Fruit fly (Drosophila melanogaster): ENCODE data around the gene Gr22f.

The Gr22f gene

DNA sequence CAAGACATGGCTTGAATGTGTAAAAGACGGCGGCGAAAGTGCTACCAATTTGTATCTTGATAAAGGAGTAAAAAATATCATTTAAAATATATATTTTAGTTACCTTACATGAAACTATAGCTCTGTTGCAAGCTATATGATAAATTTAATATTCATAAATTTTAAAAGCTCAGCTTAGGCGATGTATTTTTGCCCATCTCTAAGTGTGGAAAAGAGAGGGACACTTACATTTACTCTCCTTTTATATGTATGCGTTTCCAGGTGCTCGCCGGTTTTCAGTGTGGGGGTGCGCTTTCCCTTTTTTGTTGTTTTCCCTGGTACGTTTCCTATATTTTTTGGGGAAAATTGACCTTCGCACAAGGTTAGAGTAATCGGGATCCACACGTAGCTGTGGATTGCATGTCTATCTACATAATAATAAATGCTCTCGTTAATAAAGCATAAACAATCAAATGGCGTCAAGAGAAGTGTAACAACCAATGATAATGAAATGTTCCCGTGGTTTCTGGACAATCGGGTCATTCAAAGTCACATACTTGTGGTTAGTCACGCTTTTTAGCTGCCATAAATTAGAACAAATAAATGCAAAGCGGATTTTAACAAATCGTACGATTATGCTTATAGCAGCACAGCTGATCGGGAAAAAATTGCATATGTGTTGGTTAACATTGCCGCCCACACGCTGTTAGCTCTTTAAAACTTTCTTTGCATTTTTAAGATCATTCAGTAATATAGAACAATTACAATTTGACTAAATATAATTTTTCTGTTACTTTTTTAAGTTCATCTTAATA, 28.2 kb downstream of the Gr22f start (continued):
- TF ChIP-seq Hr3 (GFP tag; optimal IDR thresholded peaks at IDR 0.05) (peak; percentile 97), Awh (GFP tag; IDR thresholded peaks at IDR 0.05) (peak; percentile 92), dan (GFP tag; IDR thresholded peaks at IDR 0.05) (peak; percentile 58; the same call in 1 of the 2 replicates), CG14014 (GFP tag; IDR thresholded peaks at IDR 0.05) (peak; percentile 97), vfl (GFP tag; optimal IDR thresholded peaks at IDR 0.05) (peak; percentile 94), insv (GFP tag; optimal IDR thresholded peaks at IDR 0.05) (peak in 1 of 2 experiments; percentile 88), CG8359 (GFP tag; optimal IDR thresholded peaks at IDR 0.05; ENCODE audit: borderline replicate concordance) (peak; percentile 65), CG6683 (GFP tag; optimal IDR thresholded peaks at IDR 0.05) (peak; percentile 93), emc (GFP tag; optimal IDR thresholded peaks at IDR 0.05) (peak; percentile 68), Dfd (GFP tag; optimal IDR thresholded peaks at IDR 0.05) (no peak), tup (GFP tag; optimal IDR thresholded peaks at IDR 0.05) (peak; percentile 90), CG17385 (GFP tag; optimal IDR thresholded peaks at IDR 0.05) (peak; percentile 97), bcd (GFP tag; optimal IDR thresholded peaks at IDR 0.05) (peak; percentile 96), CG13287 (GFP tag; IDR thresholded peaks at IDR 0.05; ENCODE audit: partially characterized antibody) (peak; percentile 98), ranshi (GFP tag; IDR thresholded peaks at IDR 0.05) (peak; percentile 95), CG1233 (GFP tag; optimal IDR thresholded peaks at IDR 0.05) (peak; percentile 93), stc (GFP tag; IDR thresholded peaks at IDR 0.05) (peak; percentile 95), Trl (optimal IDR thresholded peaks at IDR 0.05) (peak; percentile 57 to 79), Trl (GFP tag; optimal IDR thresholded peaks at IDR 0.05) (peak; percentile 80), CG6791 (GFP tag; IDR thresholded peaks at IDR 0.05; ENCODE audit: partially characterized antibody) (peak; percentile 81), CG8388 (GFP tag; optimal IDR thresholded peaks at IDR 0.05) (peak; percentile 97), CG12071 (GFP tag; optimal IDR thresholded peaks at IDR 0.05) (peak; percentile 90), br (optimal IDR thresholded peaks at IDR 0.05) (no peak), CG12236 (GFP tag; optimal IDR thresholded peaks at IDR 0.05) (peak; percentile 69), Xrp1 (GFP tag; IDR thresholded peaks at IDR 0.05) (peak; percentile 97), Scr (GFP tag; IDR thresholded peaks at IDR 0.05; ENCODE audit: partially characterized antibody) (peak; percentile 97), HmgZ (tag; optimal IDR thresholded peaks at IDR 0.05) (peak; percentile 99), pzg (GFP tag; optimal IDR thresholded peaks at IDR 0.05) (peak; percentile 39), CG31388 (GFP tag; optimal IDR thresholded peaks at IDR 0.05) (peak; percentile 83), ash1 (GFP tag; optimal IDR thresholded peaks at IDR 0.05) (peak; percentile 36), row (GFP tag; IDR thresholded peaks at IDR 0.05) (peak; percentile 99), gcm2 (GFP tag; optimal IDR thresholded peaks at IDR 0.05) (peak; percentile 71), Eip74EF (GFP tag; optimal IDR thresholded peaks at IDR 0.05) (peak in 1 of 2 experiments; percentile 97), HLH4C (GFP tag; IDR thresholded peaks at IDR 0.05; ENCODE audit: partially characterized antibody) (peak; percentile 89), twi (tag; optimal IDR thresholded peaks at IDR 0.05) (peak; percentile 98), grn (GFP tag; optimal IDR thresholded peaks at IDR 0.05) (peak; percentile 61), CG18476 (GFP tag; optimal IDR thresholded peaks at IDR 0.05) (peak; percentile 94), CG11247 (GFP tag; IDR thresholded peaks at IDR 0.05) (peak; percentile 97), Aef1 (GFP tag; IDR thresholded peaks at IDR 0.05) (peak; percentile 94), kni (GFP tag; optimal IDR thresholded peaks at IDR 0.05) (peak; percentile 98), CG10366 (GFP tag; IDR thresholded peaks at IDR 0.05) (peak; percentile 95), trh (GFP tag; optimal IDR thresholded peaks at IDR 0.05) (peak; percentile 92), CG6254 (GFP tag; optimal IDR thresholded peaks at IDR 0.05) (peak; percentile 87), Sox102F (GFP tag; optimal IDR thresholded peaks at IDR 0.05) (peak; percentile 97), ac (GFP tag; optimal IDR thresholded peaks at IDR 0.05) (peak; percentile 83), CG31365 (tag; optimal IDR thresholded peaks at IDR 0.05) (peak; percentile 84), sr (GFP tag; IDR thresholded peaks at IDR 0.05) (peak; percentile 62; the same call in 2 of the 3 replicates), CG30403 (GFP tag; optimal IDR thresholded peaks at IDR 0.05) (peak; percentile 97), CG16813 (GFP tag; IDR thresholded peaks at IDR 0.05; ENCODE audit: partially characterized antibody) (peak; percentile 91)
